Fruit fly (Drosophila melanogaster) whole organism, embryonic: ENCODE results near the gene CG11600.
A peak's percentile ranks its signal among the peaks of the same experiment; 100 is the strongest.

Experiments used
- Asciz ChIP-seq: fragments of 200-800 bp; sonication (Bioruptor generic); optimal IDR thresholded peaks from 2 replicates; lab custom pipeline; 2017; ENCODE audit warnings: missing biosample characterization, mild to moderate bottlenecking, missing genetic modification characterization, missing genetic modification reagents
- Bdp1 ChIP-seq: fragments of 200-800 bp; sonication (Bioruptor generic); optimal IDR thresholded peaks from 3 replicates; lab custom pipeline; 2016; ENCODE audit warnings: missing biosample characterization, missing genetic modification characterization
- Bgb ChIP-seq: fragments of 200-800 bp; sonication (Bioruptor generic); IDR thresholded peaks from 2 replicates; pipeline ENCODE4 v1.3.6; 2022; ENCODE audit warnings: missing biosample characterization, missing genetic modification characterization; ENCODE audit not compliant: partially characterized antibody
- Blimp-1 ChIP-seq: fragments of 200-800 bp; sonication (Bioruptor generic); optimal IDR thresholded peaks from 3 replicates; lab custom pipeline; 2018; ENCODE audit warnings: missing biosample characterization, missing genetic modification characterization, mild to moderate bottlenecking, moderate library complexity, missing genetic modification reagents
- CG10267 ChIP-seq: fragments of 200-800 bp; sonication (Bioruptor generic); optimal IDR thresholded peaks from 2 replicates; lab custom pipeline; 2018; ENCODE audit warnings: missing biosample characterization, mild to moderate bottlenecking, missing genetic modification characterization, moderate library complexity
- CG10321 ChIP-seq: fragments of 200-800 bp; sonication (Bioruptor generic); IDR thresholded peaks from 2 replicates; pipeline ENCODE4 v1.3.6; 2022; ENCODE audit warnings: missing biosample characterization, missing genetic modification characterization
- CG10462 ChIP-seq: fragments of 200-800 bp; sonication (Bioruptor generic); optimal IDR thresholded peaks from 2 replicates; lab custom pipeline; 2016; ENCODE audit warnings: missing biosample characterization, missing genetic modification characterization
- CG11085 ChIP-seq: fragments of 200-800 bp; sonication (Bioruptor generic); IDR thresholded peaks from 2 replicates; pipeline ENCODE4 v1.3.6; 2022; ENCODE audit warnings: missing biosample characterization, missing genetic modification characterization
- CG14710 ChIP-seq: fragments of 200-800 bp; sonication (Bioruptor generic); optimal IDR thresholded peaks from 3 replicates; lab custom pipeline; 2019; ENCODE audit warnings: missing biosample characterization, mild to moderate bottlenecking, missing genetic modification characterization, moderate library complexity
- CG15601 ChIP-seq: fragments of 200-800 bp; sonication (Bioruptor generic); optimal IDR thresholded peaks from 3 replicates; lab custom pipeline; 2019; ENCODE audit warnings: missing biosample characterization, mild to moderate bottlenecking, missing genetic modification characterization, moderate library complexity
- CG16813 ChIP-seq: fragments of 200-800 bp; sonication (Bioruptor generic); IDR thresholded peaks from 3 replicates; pipeline ENCODE4 v1.3.6; 2022; ENCODE audit warnings: missing biosample characterization, missing genetic modification characterization; ENCODE audit not compliant: partially characterized antibody
- CG17912 ChIP-seq: fragments of 200-800 bp; sonication (Bioruptor generic); optimal IDR thresholded peaks from 2 replicates; lab custom pipeline; 2018; ENCODE audit warnings: missing biosample characterization, mild to moderate bottlenecking, missing genetic modification characterization
- CG30403 ChIP-seq: fragments of 200-800 bp; sonication (Bioruptor generic); optimal IDR thresholded peaks from 3 replicates; lab custom pipeline; 2016; ENCODE audit warnings: missing biosample characterization, missing genetic modification characterization
- CG3995 ChIP-seq: fragments of 200-800 bp; sonication (Bioruptor generic); optimal IDR thresholded peaks from 3 replicates; lab custom pipeline; 2016; ENCODE audit warnings: missing biosample characterization, missing genetic modification characterization
- CG4282 ChIP-seq: fragments of 200-800 bp; sonication (Bioruptor generic); optimal IDR thresholded peaks from 2 replicates; lab custom pipeline; 2016; ENCODE audit warnings: missing biosample characterization, missing genetic modification characterization
- CG5180 ChIP-seq: fragments of 200-800 bp; sonication (Bioruptor generic); optimal IDR thresholded peaks from 3 replicates; lab custom pipeline; 2017; ENCODE audit warnings: missing biosample characterization, missing genetic modification characterization, mild to moderate bottlenecking, moderate library complexity, missing genetic modification reagents
- CG6765 ChIP-seq: fragments of 200-800 bp; sonication (Bioruptor generic); optimal IDR thresholded peaks from 3 replicates; lab custom pipeline; 2017; ENCODE audit warnings: missing biosample characterization, mild to moderate bottlenecking, missing genetic modification characterization
- CG7271 ChIP-seq: fragments of 200-800 bp; sonication (Bioruptor generic); optimal IDR thresholded peaks from 2 replicates; lab custom pipeline; 2018; ENCODE audit warnings: missing biosample characterization, mild to moderate bottlenecking, missing genetic modification characterization, moderate library complexity
- CG7928 ChIP-seq: fragments of 200-800 bp; sonication (Bioruptor generic); optimal IDR thresholded peaks from 2 replicates; lab custom pipeline; 2017; ENCODE audit warnings: missing biosample characterization, mild to moderate bottlenecking, missing genetic modification characterization
- CkIIα-i1 ChIP-seq: fragments of 200-800 bp; sonication (Bioruptor generic); IDR thresholded peaks from 2 replicates; pipeline ENCODE4 v1.3.6; 2022; ENCODE audit warnings: missing biosample characterization, missing genetic modification characterization
- E2f2 ChIP-seq: fragments of 200-800 bp; sonication (Bioruptor generic); IDR thresholded peaks from 2 replicates; pipeline ENCODE4 v1.3.6; 2022; ENCODE audit warnings: missing biosample characterization, missing genetic modification characterization
- Elba2 ChIP-seq: fragments of 200-800 bp; sonication (Bioruptor generic); optimal IDR thresholded peaks from 3 replicates; lab custom pipeline; 2016; ENCODE audit warnings: missing biosample characterization, missing genetic modification characterization
- Gsc ChIP-seq: fragments of 200-800 bp; sonication (Bioruptor generic); IDR thresholded peaks from 2 replicates; pipeline ENCODE4 v1.3.6; 2022; ENCODE audit warnings: missing biosample characterization, missing genetic modification characterization
- Lim3 ChIP-seq: fragments of 200-800 bp; sonication (Bioruptor generic); IDR thresholded peaks from 2 replicates; pipeline ENCODE4 v1.3.6; 2022; ENCODE audit warnings: missing biosample characterization, missing genetic modification characterization
- Mad ChIP-seq: fragments of 200-800 bp; sonication (Bioruptor generic); optimal IDR thresholded peaks from 2 replicates; lab custom pipeline; 2016; ENCODE audit warnings: missing biosample characterization, missing genetic modification characterization
- NC2β ChIP-seq: fragments of 200-800 bp; sonication (Bioruptor generic); optimal IDR thresholded peaks from 2 replicates; lab custom pipeline; 2016; ENCODE audit warnings: missing biosample characterization, missing genetic modification characterization
- PHDP ChIP-seq: fragments of 200-800 bp; sonication (Bioruptor generic); optimal IDR thresholded peaks from 3 replicates; lab custom pipeline; 2018; ENCODE audit warnings: missing biosample characterization, mild to moderate bottlenecking, missing genetic modification characterization, moderate library complexity
- Sin3A ChIP-seq: fragments of >200 bp; optimal IDR thresholded peaks from 2 replicates; lab custom pipeline; 2018
- Sry-β ChIP-seq: fragments of 200-800 bp; sonication (Bioruptor generic); optimal IDR thresholded peaks from 2 replicates; lab custom pipeline; 2018; ENCODE audit warnings: missing biosample characterization, mild to moderate bottlenecking, missing genetic modification characterization, moderate library complexity
- abd-A ChIP-seq: fragments of 200-800 bp; sonication (Bioruptor generic); optimal IDR thresholded peaks from 3 replicates; lab custom pipeline; 2019; ENCODE audit warnings: missing biosample characterization, mild to moderate bottlenecking, missing genetic modification characterization, moderate library complexity
- br ChIP-seq: fragments of >200 bp; optimal IDR thresholded peaks from 2 replicates; lab custom pipeline; 2017
- danr ChIP-seq: fragments of 200-800 bp; sonication (Bioruptor generic); IDR thresholded peaks from 2 replicates; pipeline ENCODE4 v1.3.6; 2022; ENCODE audit warnings: missing biosample characterization, missing genetic modification characterization
- emc ChIP-seq: fragments of 200-800 bp; sonication (Bioruptor generic); optimal IDR thresholded peaks from 2 replicates; lab custom pipeline; 2016; ENCODE audit warnings: missing biosample characterization, missing genetic modification characterization
- ems ChIP-seq: fragments of 200-800 bp; sonication (Bioruptor generic); optimal IDR thresholded peaks from 3 replicates; lab custom pipeline; 2016; ENCODE audit warnings: missing biosample characterization, missing genetic modification characterization
- esg ChIP-seq: fragments of 200-800 bp; sonication (Bioruptor generic); conservative IDR thresholded peaks from 2 replicates; pipeline ENCODE4 v1.3.6; 2022; ENCODE audit warnings: missing biosample characterization, missing genetic modification characterization
- exex ChIP-seq: fragments of 200-800 bp; sonication (Bioruptor generic); optimal IDR thresholded peaks from 4 replicates; lab custom pipeline; 2018; ENCODE audit warnings: missing biosample characterization, mild to moderate bottlenecking, missing genetic modification characterization, moderate library complexity
- fd3F ChIP-seq: fragments of 200-800 bp; sonication (Bioruptor generic); optimal IDR thresholded peaks from 2 replicates; lab custom pipeline; 2018; ENCODE audit warnings: missing biosample characterization, mild to moderate bottlenecking, missing genetic modification characterization, moderate library complexity
- grn ChIP-seq: fragments of 200-800 bp; sonication (Bioruptor generic); optimal IDR thresholded peaks from 3 replicates; lab custom pipeline; 2017; ENCODE audit warnings: missing biosample characterization, missing genetic modification characterization
- gro ChIP-seq: fragments of 200-800 bp; sonication (Bioruptor generic); optimal IDR thresholded peaks from 2 replicates; lab custom pipeline; 2016; ENCODE audit warnings: missing biosample characterization, missing genetic modification characterization
- ham ChIP-seq: fragments of 200-800 bp; sonication (Bioruptor generic); IDR thresholded peaks from 2 replicates; pipeline ENCODE4 v1.3.6; 2022; ENCODE audit warnings: missing biosample characterization, missing genetic modification characterization
- nau ChIP-seq: fragments of 200-800 bp; sonication (Bioruptor generic); optimal IDR thresholded peaks from 3 replicates; lab custom pipeline; 2017; ENCODE audit warnings: missing biosample characterization, mild to moderate bottlenecking, missing genetic modification characterization, missing genetic modification reagents
- odd ChIP-seq: fragments of 200-800 bp; sonication (Bioruptor generic); optimal IDR thresholded peaks from 2 replicates; lab custom pipeline; 2017; ENCODE audit warnings: missing biosample characterization, mild to moderate bottlenecking, missing genetic modification characterization
- phol ChIP-seq: fragments of 200-800 bp; sonication (Bioruptor generic); optimal IDR thresholded peaks from 3 replicates; lab custom pipeline; 2018; ENCODE audit warnings: missing biosample characterization, mild to moderate bottlenecking, missing genetic modification characterization, moderate library complexity
- sens ChIP-seq: fragments of 200-800 bp; sonication (Bioruptor generic); peaks from one replicate; lab custom pipeline; 2016; ENCODE audit warnings: missing biosample characterization, missing genetic modification characterization
- seq ChIP-seq: fragments of 200-800 bp; sonication (Bioruptor generic); IDR thresholded peaks from 2 replicates; pipeline ENCODE4 v1.3.6; 2022; ENCODE audit warnings: missing biosample characterization, missing genetic modification characterization
- stwl ChIP-seq: fragments of 200-800 bp; sonication (Bioruptor generic); optimal IDR thresholded peaks from 3 replicates; lab custom pipeline; 2018; ENCODE audit warnings: missing biosample characterization, mild to moderate bottlenecking, missing genetic modification characterization, moderate library complexity
- tio ChIP-seq: fragments of 200-800 bp; sonication (Bioruptor generic); optimal IDR thresholded peaks from 2 replicates; lab custom pipeline; 2017; ENCODE audit warnings: missing biosample characterization, missing genetic modification characterization, inconsistent platforms
- tll ChIP-seq, 2 experiments: fragments of 200-800 bp in 1 of 2; fragments of >200 bp in 1 of 2; sonication (Bioruptor generic) in 1 of 2; optimal IDR thresholded peaks; 2 replicates each; lab custom pipeline; 2017 to 2019; ENCODE audit warnings: missing biosample characterization in 2 of 2, missing genetic modification characterization in 2 of 2, mild to moderate bottlenecking in 1 of 2, moderate library complexity in 1 of 2
- tna ChIP-seq: fragments of 200-800 bp; sonication (Bioruptor generic); IDR thresholded peaks from 2 replicates; pipeline ENCODE4 v1.3.6; 2022; ENCODE audit warnings: missing biosample characterization, missing genetic modification characterization; ENCODE audit not compliant: partially characterized antibody
- twi ChIP-seq: fragments of 200-800 bp; optimal IDR thresholded peaks from 2 replicates; lab custom pipeline; 2019; ENCODE audit warnings: missing biosample characterization, mild to moderate bottlenecking, missing genetic modification characterization, moderate library complexity
- yki ChIP-seq: fragments of >200 bp; optimal IDR thresholded peaks from 3 replicates; lab custom pipeline; 2018

The CG11600 gene

DNA sequence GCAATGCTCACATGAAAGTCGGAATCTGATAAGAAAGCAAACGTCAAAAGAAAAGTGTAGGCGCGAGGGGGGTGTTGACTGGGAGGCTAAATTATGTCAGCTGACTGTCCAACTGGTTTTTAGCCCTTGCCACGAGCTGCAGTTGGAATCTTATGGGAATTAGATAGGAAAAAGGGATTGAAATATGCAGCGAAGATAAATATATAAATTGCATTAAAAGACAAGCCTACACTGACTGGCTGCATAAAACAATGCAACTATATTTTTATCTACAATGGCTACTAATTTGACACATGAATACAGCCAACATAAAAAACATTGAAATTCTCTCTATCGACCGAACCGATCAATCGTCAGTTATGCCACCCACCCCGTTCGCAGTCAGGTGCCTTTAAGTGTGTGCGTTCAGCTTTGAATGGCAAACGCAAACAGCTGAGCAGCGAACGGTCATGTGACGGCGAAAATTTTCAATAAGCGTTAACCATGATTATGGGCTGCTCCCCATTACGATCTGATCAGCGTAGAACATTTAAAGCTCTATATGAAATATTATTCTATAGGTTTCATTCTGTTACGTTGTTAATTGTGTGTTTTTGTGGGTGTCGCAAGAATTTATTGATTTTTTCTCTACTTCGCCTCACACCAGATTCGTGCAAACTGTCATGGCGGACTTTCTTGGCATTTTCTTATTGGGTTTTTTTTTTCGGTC lies 9.5 kb upstream of the CG11600 start (continued):
- TF ChIP-seq esg (no peak), phol (tag; lab: Kevin White, UChicago) (peak; percentile 93), tna (GFP tag; lab: Robert Waterston, UW) (no peak), Bdp1 (GFP tag; lab: Kevin White, UChicago) (no peak), gro (GFP tag; lab: Kevin White, UChicago) (peak; percentile 11), CG15601 (tag; lab: Kevin White, UChicago) (no peak), ems (GFP tag; lab: Kevin White, UChicago) (no peak), CG30403 (GFP tag; lab: Kevin White, UChicago) (no peak), CG16813 (GFP tag; lab: Robert Waterston, UW) (no peak), Elba2 (peak; percentile 89), CG5180 (GFP tag; lab: Kevin White, UChicago) (no peak), CG10462 (GFP tag; lab: Kevin White, UChicago) (no peak), Blimp-1 (GFP tag; lab: Kevin White, UChicago) (no peak), sens (peak; percentile 81), CG10267 (no peak), CG17912 (GFP tag; lab: Kevin White, UChicago) (peak; percentile 12), Lim3 (GFP tag; lab: Robert Waterston, UW) (no peak), exex (tag; lab: Kevin White, UChicago) (peak; percentile 54), Sin3A (lab: Kevin White, UChicago) (no peak), Sry-β (no peak), CG3995 (GFP tag; lab: Kevin White, UChicago) (no peak), stwl (tag; lab: Kevin White, UChicago) (peak; percentile 16), CG7271 (no peak), tio (no peak), emc (GFP tag; lab: Kevin White, UChicago) (no peak), CkIIα-i1 (GFP tag; lab: Robert Waterston, UW) (no peak), danr (GFP tag; lab: Robert Waterston, UW) (no peak), yki (lab: Kevin White, UChicago) (no peak), Asciz (GFP tag; lab: Kevin White, UChicago) (peak; percentile 15), Mad (GFP tag; lab: Kevin White, UChicago) (no peak), tll (GFP tag; optimal IDR thresholded peaks at IDR 0.05; lab: Kevin White, UChicago) (peak in 1 of 2 experiments; percentile 73), Gsc (no peak), CG7928 (GFP tag; lab: Kevin White, UChicago) (no peak), Bgb (no peak), ham (no peak), twi (peak; percentile 7), seq (GFP tag; lab: Robert Waterston, UW) (no peak), CG6765 (no peak), CG4282 (GFP tag; lab: Kevin White, UChicago) (no peak), grn (peak; percentile 81), PHDP (peak; percentile 6), abd-A (tag; lab: Kevin White, UChicago) (peak; percentile 17), fd3F (GFP tag; lab: Kevin White, UChicago) (no peak), nau (GFP tag; lab: Kevin White, UChicago) (no peak), CG10321 (GFP tag; lab: Robert Waterston, UW) (no peak), CG11085 (GFP tag; lab: Robert Waterston, UW) (no peak), odd (no peak), br (lab: Kevin White, UChicago) (no peak), NC2β (GFP tag; lab: Kevin White, UChicago) (no peak), CG14710 (tag; lab: Kevin White, UChicago) (no peak), E2f2 (no peak)
